Worm (Caenorhabditis elegans): Measurements from ENCODE around the gene F21A3.3.

DNA sequence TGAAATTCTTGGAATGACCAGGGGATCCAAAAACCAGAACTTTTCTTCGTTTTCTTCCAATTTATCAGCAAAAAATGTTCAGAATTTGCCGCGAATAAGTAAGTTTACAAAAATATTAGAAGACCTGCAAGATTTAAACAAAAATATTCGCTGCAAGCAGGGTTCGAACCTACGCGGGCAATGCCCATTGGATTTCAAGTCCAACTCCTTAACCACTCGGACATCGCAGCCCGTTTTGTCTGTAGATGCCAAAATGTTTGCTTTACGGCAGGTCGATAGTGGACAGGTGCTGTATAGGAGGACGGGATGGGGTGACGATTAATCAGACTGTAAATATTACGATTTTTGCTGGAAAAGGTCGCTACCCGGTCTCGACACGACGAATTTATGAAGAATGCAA is 30.2 kb downstream of the F21A3.3 start:
- TF ChIP-seq unc-62 (GFP tag; optimal IDR thresholded peaks at IDR 0.05) (no peak), dmd-4 (tag; optimal IDR thresholded peaks at IDR 0.05) (no peak), zag-1 (tag; optimal IDR thresholded peaks at IDR 0.05) (no peak), snpc-4 (tag; optimal IDR thresholded peaks at IDR 0.05) (no peak), aly-2 (tag; optimal IDR thresholded peaks at IDR 0.05) (no peak), ama-1 (optimal IDR thresholded peaks at IDR 0.05) (no peak), nhr-11 (tag; optimal IDR thresholded peaks at IDR 0.05) (no peak), nhr-23 (tag; optimal IDR thresholded peaks at IDR 0.05) (no peak), R02D3.7 (tag; optimal IDR thresholded peaks at IDR 0.05) (no peak), mab-5 (tag; optimal IDR thresholded peaks at IDR 0.05) (no peak), F13H6.1 (tag; optimal IDR thresholded peaks at IDR 0.05) (no peak)

Measured in whole organism, L2 larva.